Worm (Caenorhabditis elegans): ENCODE measurements around the gene C50E3.6.

DNA sequence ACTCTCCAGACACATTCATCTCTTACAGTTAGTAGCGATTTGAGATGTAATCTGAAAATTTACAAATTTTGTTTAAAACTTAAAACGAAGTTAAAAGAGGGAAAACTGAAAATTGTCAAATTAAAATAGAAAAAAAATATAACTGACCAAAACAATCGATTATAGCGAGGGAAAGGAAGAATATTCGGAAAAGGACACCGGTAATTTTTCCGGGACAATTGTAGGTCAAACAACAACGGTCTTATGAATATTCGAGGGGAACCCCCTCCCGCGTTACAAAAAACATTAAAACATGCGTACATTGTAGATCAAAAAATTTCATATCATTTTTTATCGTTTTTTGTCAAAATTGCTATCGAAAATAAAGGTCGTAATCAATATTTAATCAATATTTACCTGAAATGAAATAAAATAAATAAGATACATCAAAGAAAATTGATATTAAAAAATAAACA lies 31.7 kb upstream of the C50E3.6 start, which contains the start of gene C50E3.12:
- no peak for TF ChIP-seq pag-3 (tag; optimal IDR thresholded peaks at IDR 0.05; ENCODE audit: borderline replicate concordance)
- TF ChIP-seq K09A11.1 (tag; optimal IDR thresholded peaks at IDR 0.05; ENCODE audit: insufficient read depth) = no peak
- no peak for TF ChIP-seq nhr-11 (tag; optimal IDR thresholded peaks at IDR 0.05)
- TF ChIP-seq ceh-31 (tag; optimal IDR thresholded peaks at IDR 0.05) = no peak
- TF ChIP-seq ceh-34 (tag; optimal IDR thresholded peaks at IDR 0.05) = no peak
- no peak for TF ChIP-seq ztf-16 (tag; optimal IDR thresholded peaks at IDR 0.05)
- TF ChIP-seq eyg-1 (tag; optimal IDR thresholded peaks at IDR 0.05) = no peak
- no peak for TF ChIP-seq pha-4 (tag; optimal IDR thresholded peaks at IDR 0.05)
- TF ChIP-seq che-1 (tag; optimal IDR thresholded peaks at IDR 0.05) = no peak
- TF ChIP-seq unc-55 (GFP tag; optimal IDR thresholded peaks at IDR 0.05) = no peak
- TF ChIP-seq ceh-6 (GFP tag; optimal IDR thresholded peaks at IDR 0.05) = no peak
- no peak for TF ChIP-seq ama-1 (optimal IDR thresholded peaks at IDR 0.05)

All from whole organism, late embryonic.